Worm (Caenorhabditis elegans): ENCODE results near the gene rpl-7A.
A peak's percentile ranks its signal among the peaks of the same experiment; 100 is the strongest.

ce11 chrIV:4386351-4386750 lies 4.0 kb downstream of the rpl-7A start, which contains the start of gene tald-1:
- TF ChIP-seq pat-9 (tag; optimal IDR thresholded peaks at IDR 0.05) = no peak
- TF ChIP-seq hlh-15 (tag; optimal IDR thresholded peaks at IDR 0.05) = no peak
- TF ChIP-seq elt-2 (tag; optimal IDR thresholded peaks at IDR 0.05) = peak; percentile 39
- no peak for TF ChIP-seq ama-1 (optimal IDR thresholded peaks at IDR 0.05)
- no peak for TF ChIP-seq pha-4 (tag; optimal IDR thresholded peaks at IDR 0.05)
- TF ChIP-seq nhr-11 (tag; optimal IDR thresholded peaks at IDR 0.05) = no peak
- no peak for TF ChIP-seq fkh-10 (GFP tag; optimal IDR thresholded peaks at IDR 0.05)
- TF ChIP-seq unc-86 (tag; optimal IDR thresholded peaks at IDR 0.05) = no peak

All from whole organism, late embryonic.